Worm (Caenorhabditis elegans): ENCODE results near the gene fig-1.

DNA sequence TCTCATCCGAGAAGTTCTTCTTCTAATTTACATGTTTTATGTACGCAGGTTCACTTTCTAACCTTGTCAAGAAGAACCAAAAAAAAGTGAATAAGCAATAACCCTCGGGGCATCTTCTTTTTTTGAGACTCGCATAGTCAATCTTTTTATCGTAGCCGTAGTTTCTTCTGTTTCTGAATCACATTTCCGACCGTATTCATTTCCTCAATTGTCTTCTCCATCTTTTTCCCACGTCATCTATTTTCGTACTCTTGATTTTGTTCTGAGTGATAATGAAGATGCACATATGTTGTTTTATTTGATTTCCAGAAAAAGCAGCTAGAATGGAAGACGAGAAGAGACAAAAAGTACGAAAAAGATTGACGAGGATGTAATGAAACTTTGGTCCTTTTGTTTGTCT lies 36.1 kb downstream of the fig-1 start:
- TF ChIP-seq unc-39 (tag; optimal IDR thresholded peaks at IDR 0.05) (no peak), zip-2 (tag; optimal IDR thresholded peaks at IDR 0.05) (no peak)

Data from whole organism, L4 larva.